Worm (Caenorhabditis elegans) whole organism, midembryonic: ENCODE results near the gene clec-9.

Experiments
- flt-1 ChIP-seq: fragments of 200-800 bp; sonication (Bioruptor generic); IDR thresholded peaks from 2 replicates; pipeline ENCODE4 v1.3.6; 2022; ENCODE audit warnings: missing genetic modification characterization, missing compliant biosample characterization
- klf-2 ChIP-seq: fragments of 200-800 bp; sonication (Bioruptor generic); conservative IDR thresholded peaks from 2 replicates; pipeline ENCODE4 v1.3.6; 2022; ENCODE audit warnings: missing genetic modification reagents, missing genetic modification characterization, missing compliant biosample characterization

- TF ChIP-seq klf-2 (GFP tag; lab: Robert Waterston, UW) (no peak), flt-1 (no peak)
Measured at ce11 chrV:16679981-16680380, 26.5 kb downstream of the clec-9 start, which contains the start of gene srw-44.
